Fruit fly (Drosophila melanogaster) whole organism, embryonic: ENCODE data around the gene CG31957.

Source experiments
- Bgb ChIP-seq: fragments of 200-800 bp; sonication (Bioruptor generic); IDR thresholded peaks from 2 replicates; pipeline ENCODE4 v1.3.6; 2022; ENCODE audit warnings: missing biosample characterization, missing genetic modification characterization; ENCODE audit not compliant: partially characterized antibody
- Bteb2 ChIP-seq: fragments of 200-800 bp; sonication (Bioruptor generic); optimal IDR thresholded peaks from 2 replicates; lab custom pipeline; 2016; ENCODE audit warnings: missing biosample characterization, missing genetic modification characterization
- CG10979 ChIP-seq: fragments of 200-800 bp; sonication (Bioruptor generic); optimal IDR thresholded peaks from 2 replicates; lab custom pipeline; 2018; ENCODE audit warnings: missing biosample characterization, mild to moderate bottlenecking, missing genetic modification characterization, moderate library complexity
- CG11560 ChIP-seq: fragments of 200-800 bp; sonication (Bioruptor generic); IDR thresholded peaks from 3 replicates; pipeline ENCODE4 v1.3.6; 2022; ENCODE audit warnings: missing biosample characterization, missing genetic modification characterization
- CG13894 ChIP-seq: fragments of 200-800 bp; sonication (Bioruptor generic); optimal IDR thresholded peaks from 3 replicates; lab custom pipeline; 2018; ENCODE audit warnings: missing biosample characterization, mild to moderate bottlenecking, missing genetic modification characterization, moderate library complexity
- CG1529 ChIP-seq: fragments of 200-800 bp; sonication (Bioruptor generic); optimal IDR thresholded peaks from 3 replicates; lab custom pipeline; 2018; ENCODE audit warnings: missing biosample characterization, missing genetic modification characterization
- CG17385 ChIP-seq: fragments of 200-800 bp; sonication (Bioruptor generic); optimal IDR thresholded peaks from 3 replicates; lab custom pipeline; 2018; ENCODE audit warnings: missing biosample characterization, mild to moderate bottlenecking, missing genetic modification characterization
- CG17912 ChIP-seq: fragments of 200-800 bp; sonication (Bioruptor generic); optimal IDR thresholded peaks from 2 replicates; lab custom pipeline; 2018; ENCODE audit warnings: missing biosample characterization, mild to moderate bottlenecking, missing genetic modification characterization
- CG2116 ChIP-seq: fragments of 200-800 bp; sonication (Bioruptor generic); optimal IDR thresholded peaks from 3 replicates; lab custom pipeline; 2018; ENCODE audit warnings: missing biosample characterization, mild to moderate bottlenecking, missing genetic modification characterization
- CG2129 ChIP-seq: fragments of 200-800 bp; sonication (Bioruptor generic); IDR thresholded peaks from 2 replicates; pipeline ENCODE4 v1.3.6; 2022; ENCODE audit warnings: missing biosample characterization, missing genetic modification characterization; ENCODE audit not compliant: partially characterized antibody
- CG30431 ChIP-seq: fragments of 200-800 bp; sonication (Bioruptor generic); optimal IDR thresholded peaks from 2 replicates; lab custom pipeline; 2017; ENCODE audit warnings: missing biosample characterization, missing genetic modification characterization
- CG31224 ChIP-seq: fragments of 200-800 bp; sonication (Bioruptor generic); IDR thresholded peaks from 2 replicates; pipeline ENCODE4 v1.3.6; 2022; ENCODE audit warnings: missing biosample characterization, missing genetic modification characterization
- CG6254 ChIP-seq: fragments of 200-800 bp; sonication (Bioruptor generic); optimal IDR thresholded peaks from 3 replicates; lab custom pipeline; 2017; ENCODE audit warnings: mild to moderate bottlenecking, missing biosample characterization, missing genetic modification reagents, missing genetic modification characterization
- CG6654 ChIP-seq: fragments of 200-800 bp; sonication (Bioruptor generic); optimal IDR thresholded peaks from 2 replicates; lab custom pipeline; 2017; ENCODE audit warnings: missing biosample characterization, mild to moderate bottlenecking, missing genetic modification characterization
- CG6813 ChIP-seq: fragments of 200-800 bp; sonication (Bioruptor generic); optimal IDR thresholded peaks from 2 replicates; lab custom pipeline; 2017; ENCODE audit warnings: missing biosample characterization, missing genetic modification characterization, mild to moderate bottlenecking, moderate library complexity, missing genetic modification reagents
- CG7357 ChIP-seq: fragments of 200-800 bp; sonication (Bioruptor generic); IDR thresholded peaks from 3 replicates; pipeline ENCODE4 v1.3.6; 2022; ENCODE audit warnings: missing biosample characterization, missing genetic modification characterization
- CG8924 ChIP-seq: fragments of 200-800 bp; optimal IDR thresholded peaks from 3 replicates; lab custom pipeline; 2019; ENCODE audit warnings: missing biosample characterization, mild to moderate bottlenecking, missing genetic modification characterization, moderate library complexity
- CG9215 ChIP-seq: fragments of 200-800 bp; sonication (Bioruptor generic); IDR thresholded peaks from 2 replicates; pipeline ENCODE4 v1.3.6; 2022; ENCODE audit warnings: missing biosample characterization, missing genetic modification characterization
- Deaf1 ChIP-seq: fragments of 200-800 bp; optimal IDR thresholded peaks from 3 replicates; lab custom pipeline; 2019; ENCODE audit warnings: missing biosample characterization, mild to moderate bottlenecking, missing genetic modification characterization, moderate library complexity
- Dll ChIP-seq: fragments of 200-800 bp; sonication (Bioruptor generic); IDR thresholded peaks from 4 replicates; pipeline ENCODE4 v1.3.6; 2022; ENCODE audit warnings: missing biosample characterization, missing genetic modification characterization; ENCODE audit not compliant: partially characterized antibody
- ERR ChIP-seq: fragments of 200-800 bp; sonication (Bioruptor generic); optimal IDR thresholded peaks from 2 replicates; lab custom pipeline; 2016; ENCODE audit warnings: missing biosample characterization, missing genetic modification characterization
- Hand ChIP-seq: fragments of 200-800 bp; sonication (Bioruptor generic); optimal IDR thresholded peaks from 2 replicates; lab custom pipeline; 2017; ENCODE audit warnings: mild to moderate bottlenecking, missing biosample characterization, missing genetic modification reagents, missing genetic modification characterization
- Meics ChIP-seq: fragments of 200-800 bp; sonication (Bioruptor generic); optimal IDR thresholded peaks from 2 replicates; lab custom pipeline; 2017; ENCODE audit warnings: missing biosample characterization, mild to moderate bottlenecking, missing genetic modification characterization
- Mes4 ChIP-seq: fragments of 200-800 bp; sonication (Bioruptor generic); optimal IDR thresholded peaks from 2 replicates; lab custom pipeline; 2016; ENCODE audit warnings: missing biosample characterization, missing genetic modification characterization
- Nf-YB ChIP-seq: fragments of 200-800 bp; sonication (Bioruptor generic); optimal IDR thresholded peaks from 3 replicates; lab custom pipeline; 2019; ENCODE audit warnings: missing biosample characterization, mild to moderate bottlenecking, missing genetic modification characterization, moderate library complexity
- Ravus ChIP-seq: fragments of 200-800 bp; sonication (Bioruptor generic); IDR thresholded peaks from 2 replicates; pipeline ENCODE4 v1.3.6; 2022; ENCODE audit warnings: missing biosample characterization, missing genetic modification characterization
- Rfx ChIP-seq: fragments of 200-800 bp; sonication (Bioruptor generic); IDR thresholded peaks from 2 replicates; pipeline ENCODE4 v1.3.6; 2022; ENCODE audit warnings: missing biosample characterization, missing genetic modification characterization
- Spps ChIP-seq: fragments of 200-800 bp; sonication (Bioruptor generic); optimal IDR thresholded peaks from 2 replicates; lab custom pipeline; 2018; ENCODE audit warnings: missing biosample characterization, mild to moderate bottlenecking, missing genetic modification characterization
- YL-1 ChIP-seq: fragments of 200-800 bp; sonication (Bioruptor generic); optimal IDR thresholded peaks from 3 replicates; lab custom pipeline; 2017; ENCODE audit warnings: missing biosample characterization, mild to moderate bottlenecking, missing genetic modification characterization
- cg ChIP-seq: fragments of 200-800 bp; sonication (Bioruptor generic); optimal IDR thresholded peaks from 3 replicates; lab custom pipeline; 2019; ENCODE audit warnings: missing biosample characterization, mild to moderate bottlenecking, missing genetic modification characterization, moderate library complexity
- chif ChIP-seq, 2 experiments: fragments of 200-800 bp; sonication (Bioruptor generic); optimal IDR thresholded peaks; 3 replicates each; lab custom pipeline; 2016; ENCODE audit warnings: missing biosample characterization in 2 of 2, missing genetic modification characterization in 2 of 2
- chn ChIP-seq: fragments of 200-800 bp; sonication (Bioruptor generic); optimal IDR thresholded peaks from 2 replicates; lab custom pipeline; 2016; ENCODE audit warnings: missing biosample characterization, missing genetic modification characterization
- cwo ChIP-seq: fragments of 200-800 bp; sonication (Bioruptor generic); optimal IDR thresholded peaks from 3 replicates; lab custom pipeline; 2017; ENCODE audit warnings: missing biosample characterization, missing genetic modification characterization, mild to moderate bottlenecking, moderate library complexity, missing genetic modification reagents
- dati ChIP-seq: fragments of 200-800 bp; sonication (Bioruptor generic); IDR thresholded peaks from 2 replicates; pipeline ENCODE4 v1.3.6; 2022; ENCODE audit warnings: missing biosample characterization, missing genetic modification characterization
- dysf ChIP-seq: fragments of 200-800 bp; sonication (Bioruptor generic); IDR thresholded peaks from 3 replicates; pipeline ENCODE4 v1.3.6; 2022; ENCODE audit warnings: missing biosample characterization, missing genetic modification characterization
- fru ChIP-seq: fragments of >200 bp; optimal IDR thresholded peaks from 2 replicates; lab custom pipeline; 2017
- gem ChIP-seq: fragments of 200-800 bp; sonication (Bioruptor generic); optimal IDR thresholded peaks from 2 replicates; lab custom pipeline; 2019; ENCODE audit warnings: missing biosample characterization, mild to moderate bottlenecking, missing genetic modification characterization, moderate library complexity
- gsb-n ChIP-seq: fragments of 200-800 bp; sonication (Bioruptor generic); optimal IDR thresholded peaks from 3 replicates; lab custom pipeline; 2018; ENCODE audit warnings: missing biosample characterization, mild to moderate bottlenecking, missing genetic modification characterization
- nerfin-2 ChIP-seq: fragments of 200-800 bp; sonication (Bioruptor generic); IDR thresholded peaks from 2 replicates; pipeline ENCODE4 v1.3.6; 2022; ENCODE audit warnings: missing biosample characterization, missing genetic modification characterization; ENCODE audit not compliant: partially characterized antibody
- pfk ChIP-seq: fragments of 200-800 bp; sonication (Bioruptor generic); optimal IDR thresholded peaks from 2 replicates; lab custom pipeline; 2018; ENCODE audit warnings: missing biosample characterization, mild to moderate bottlenecking, missing genetic modification characterization, moderate library complexity
- pnt ChIP-seq: fragments of 200-800 bp; sonication (Bioruptor generic); optimal IDR thresholded peaks from 3 replicates; lab custom pipeline; 2016; ENCODE audit warnings: missing biosample characterization, missing genetic modification characterization
- pros ChIP-seq: fragments of 200-800 bp; sonication (Bioruptor generic); optimal IDR thresholded peaks from 3 replicates; lab custom pipeline; 2019; ENCODE audit warnings: missing biosample characterization, mild to moderate bottlenecking, missing genetic modification characterization, moderate library complexity
- pzg ChIP-seq: fragments of 200-800 bp; sonication (Bioruptor generic); optimal IDR thresholded peaks from 3 replicates; lab custom pipeline; 2018; ENCODE audit warnings: missing biosample characterization, mild to moderate bottlenecking, missing genetic modification characterization, moderate library complexity
- shn ChIP-seq: fragments of 200-800 bp; sonication (Bioruptor generic); optimal IDR thresholded peaks from 3 replicates; lab custom pipeline; 2016; ENCODE audit warnings: missing biosample characterization, missing genetic modification characterization
- sqz ChIP-seq: fragments of 200-800 bp; sonication (Bioruptor generic); optimal IDR thresholded peaks from 3 replicates; lab custom pipeline; 2018; ENCODE audit warnings: missing biosample characterization, mild to moderate bottlenecking, missing genetic modification characterization
- trem ChIP-seq: fragments of 200-800 bp; optimal IDR thresholded peaks from 3 replicates; lab custom pipeline; 2019; ENCODE audit warnings: missing biosample characterization, mild to moderate bottlenecking, missing genetic modification characterization, moderate library complexity
- tx ChIP-seq: fragments of 200-800 bp; sonication (Bioruptor generic); optimal IDR thresholded peaks from 2 replicates; lab custom pipeline; 2016; ENCODE audit warnings: missing biosample characterization, missing genetic modification characterization
- z ChIP-seq: fragments of 200-800 bp; sonication (Bioruptor generic); IDR thresholded peaks from 3 replicates; pipeline ENCODE4 v1.3.6; 2022; ENCODE audit warnings: missing biosample characterization, missing genetic modification characterization
- zf30C ChIP-seq: fragments of 200-800 bp; sonication (Bioruptor generic); optimal IDR thresholded peaks from 3 replicates; lab custom pipeline; 2018; ENCODE audit warnings: missing biosample characterization, mild to moderate bottlenecking, missing genetic modification characterization
- zfh2 ChIP-seq: fragments of 200-800 bp; sonication (Bioruptor generic); optimal IDR thresholded peaks from 2 replicates; lab custom pipeline; 2016; ENCODE audit warnings: missing biosample characterization, missing genetic modification characterization

Gene CG31957

dm6 chr2L:3827406-3828133 is 44.7 kb downstream of the CG31957 start (continued):
- TF ChIP-seq CG11560 (tag; lab: Robert Waterston, UW) (no peak), CG30431 (GFP tag; lab: Kevin White, UChicago) (peak; percentile 65), CG17385 (GFP tag; lab: Kevin White, UChicago) (peak; percentile 40), CG7357 (no peak; the same call in 2 of the 3 replicates), Ravus (no peak), chif (GFP tag; optimal IDR thresholded peaks at IDR 0.05; lab: Kevin White, UChicago) (peak; percentile 48 to 82), gem (tag; lab: Kevin White, UChicago) (peak; percentile 93), zf30C (GFP tag; lab: Kevin White, UChicago) (peak; percentile 98), Spps (tag; lab: Kevin White, UChicago) (peak; percentile 90), chn (GFP tag; lab: Kevin White, UChicago) (peak; percentile 65), shn (GFP tag; lab: Kevin White, UChicago) (no peak), fru (lab: Kevin White, UChicago) (no peak), CG2129 (GFP tag; lab: Robert Waterston, UW) (no peak), CG6254 (GFP tag; lab: Kevin White, UChicago) (peak; percentile 76), Deaf1 (tag; lab: Kevin White, UChicago) (peak; percentile 24), Bgb (GFP tag; lab: Robert Waterston, UW) (no peak), sqz (GFP tag; lab: Kevin White, UChicago) (peak; percentile 70), CG9215 (GFP tag; lab: Robert Waterston, UW) (no peak), CG2116 (peak; percentile 51), CG8924 (tag; lab: Kevin White, UChicago) (peak; percentile 95), Nf-YB (peak; percentile 71), pzg (no peak)

- TF ChIP-seq CG6654 (GFP tag; lab: Kevin White, UChicago) (no peak), Bteb2 (no peak), YL-1 (GFP tag; lab: Kevin White, UChicago) (no peak), nerfin-2 (GFP tag; lab: Robert Waterston, UW) (no peak), CG13894 (tag; lab: Kevin White, UChicago) (no peak), cwo (no peak), gsb-n (tag; lab: Kevin White, UChicago) (peak; percentile 28), zfh2 (GFP tag; lab: Kevin White, UChicago) (no peak), Rfx (GFP tag; lab: Robert Waterston, UW) (no peak), CG6813 (no peak), Hand (no peak), CG1529 (GFP tag; lab: Kevin White, UChicago) (no peak), CG17912 (no peak), ERR (no peak), z (GFP tag; lab: Robert Waterston, UW) (peak; percentile 58; the same call in 1 of the 3 replicates), tx (GFP tag; lab: Kevin White, UChicago) (no peak), Mes4 (GFP tag; lab: Kevin White, UChicago) (no peak), dysf (GFP tag; lab: Robert Waterston, UW) (no peak), dati (GFP tag; lab: Robert Waterston, UW) (no peak), Dll (GFP tag; lab: Robert Waterston, UW) (no peak), Meics (GFP tag; lab: Kevin White, UChicago) (no peak), cg (GFP tag; lab: Kevin White, UChicago) (peak; percentile 77), CG31224 (GFP tag; lab: Robert Waterston, UW) (no peak), CG10979 (tag; lab: Kevin White, UChicago) (no peak), pnt (GFP tag; lab: Kevin White, UChicago) (no peak), pfk (peak; percentile 3), pros (peak; percentile 67), trem (tag; lab: Kevin White, UChicago) (peak; percentile 6)
Measured at dm6 chr2L:3825413-3825812, 46.8 kb downstream of the CG31957 start, which contains the start of gene slp1. Gene slp1 (plus strand): TSS chr2L:3825675.
